Fruit fly (Drosophila melanogaster) S2 (cell line): ENCODE measurements around the gene CG10005.

Experiments
- CG8478 ChIP-seq: fragments of >200 bp; optimal IDR thresholded peaks from 2 replicates; lab custom pipeline; 2018
- CTCF ChIP-seq, 2 experiments: fragments of >200 bp; optimal IDR thresholded peaks; 2 replicates each; lab custom pipeline; 2018

- TF ChIP-seq CG8478 (no peak), CTCF (optimal IDR thresholded peaks at IDR 0.05; lab: Kevin White, UChicago) (no peak)
Observed at dm6 chr3R:11984441-11984840, 7.4 kb upstream of the CG10005 start, which contains the start of gene CG3397.
